Worm (Caenorhabditis elegans) whole organism, L4 larva: ENCODE results near the gene F13E9.11.

Source experiments
- D1046.2 ChIP-seq: fragments of 200-800 bp; sonication (Bioruptor generic); IDR thresholded peaks from 2 replicates; pipeline ENCODE4 v1.3.6; 2022; ENCODE audit warnings: missing genetic modification characterization, missing compliant biosample characterization
- F37D6.2 ChIP-seq: sonication (generic microtip); optimal IDR thresholded peaks from 2 replicates; lab custom pipeline; 2016; ENCODE audit warnings: mild to moderate bottlenecking, missing genetic modification characterization, missing compliant biosample characterization
- F44E2.7 ChIP-seq: fragments of 200-800 bp; sonication (Bioruptor generic); IDR thresholded peaks from 2 replicates; pipeline ENCODE4 v2.1.2; 2022; ENCODE audit warnings: missing genetic modification characterization, missing compliant biosample characterization
- T26A8.4 ChIP-seq: fragments of 200-800 bp; sonication (Bioruptor generic); IDR thresholded peaks from 2 replicates; pipeline ENCODE4 v1.3.6; 2022; ENCODE audit warnings: missing genetic modification characterization, missing compliant biosample characterization
- ZK337.2 ChIP-seq: fragments of 200-800 bp; sonication (Bioruptor generic); IDR thresholded peaks from 2 replicates; pipeline ENCODE4 v1.3.6; 2022; ENCODE audit warnings: missing genetic modification reagents, missing genetic modification characterization, missing compliant biosample characterization
- ZK546.5 ChIP-seq, 2 experiments: sonication (generic microtip); optimal IDR thresholded peaks; 2 replicates each; lab custom pipeline; 2017; ENCODE audit warnings: missing biosample characterization in 2 of 2, missing genetic modification characterization in 2 of 2
- aly-2 ChIP-seq: sonication (generic microtip); optimal IDR thresholded peaks from 2 replicates; lab custom pipeline; 2018; ENCODE audit warnings: missing biosample characterization, missing genetic modification characterization
- ama-1 ChIP-seq: fragments of 150-350 bp; optimal IDR thresholded peaks from 2 replicates; lab custom pipeline; 2014; ENCODE audit warnings: inconsistent platforms, mixed read lengths
- arid-1 ChIP-seq: fragments of 200-800 bp; sonication (Bioruptor generic); conservative IDR thresholded peaks from 2 replicates; pipeline ENCODE4 v1.3.6; 2022; ENCODE audit warnings: missing genetic modification reagents, missing genetic modification characterization, missing compliant biosample characterization
- attf-4 ChIP-seq: sonication (generic microtip); optimal IDR thresholded peaks from 3 replicates; lab custom pipeline; 2017; ENCODE audit warnings: missing biosample characterization, missing genetic modification characterization
- ceh-28 ChIP-seq: fragments of 150-350 bp; optimal IDR thresholded peaks from 2 replicates; lab custom pipeline; 2014; ENCODE audit warnings: missing biosample characterization, missing genetic modification reagents, missing genetic modification characterization
- ceh-32 ChIP-seq: sonication (generic microtip); optimal IDR thresholded peaks from 2 replicates; lab custom pipeline; 2016; ENCODE audit warnings: mild to moderate bottlenecking, missing genetic modification characterization, missing compliant biosample characterization; ENCODE audit not compliant: poor library complexity
- ceh-82 ChIP-seq: sonication (generic microtip); optimal IDR thresholded peaks from 2 replicates; lab custom pipeline; 2017; ENCODE audit warnings: missing biosample characterization, missing genetic modification characterization
- daf-12 ChIP-seq: fragments of 150-350 bp; optimal IDR thresholded peaks from 2 replicates; lab custom pipeline; 2014; ENCODE audit warnings: missing biosample characterization, missing genetic modification reagents, missing genetic modification characterization
- daf-16 ChIP-seq, 3 experiments: sonication (generic microtip); optimal IDR thresholded peaks; 2 replicates each; lab custom pipeline; 2016 to 2017; ENCODE audit warnings: missing genetic modification characterization in 3 of 3, missing genetic modification reagents in 3 of 3, mild to moderate bottlenecking in 2 of 3, missing compliant biosample characterization in 2 of 3, missing biosample characterization in 1 of 3, moderate library complexity in 1 of 3
- daf-19 ChIP-seq: fragments of 200-800 bp; sonication (Bioruptor generic); conservative IDR thresholded peaks from 2 replicates; pipeline ENCODE4 v1.3.6; 2022; ENCODE audit warnings: missing genetic modification characterization, missing compliant biosample characterization
- daf-8 ChIP-seq: fragments of 200-800 bp; sonication (Bioruptor generic); IDR thresholded peaks from 2 replicates; pipeline ENCODE4 v1.3.6; 2022; ENCODE audit warnings: missing genetic modification characterization, missing compliant biosample characterization
- dmd-6 ChIP-seq: fragments of 200-800 bp; sonication (Bioruptor generic); IDR thresholded peaks from 2 replicates; pipeline ENCODE4 v1.3.6; 2022; ENCODE audit warnings: missing genetic modification reagents, missing genetic modification characterization, missing compliant biosample characterization
- dmd-9 ChIP-seq: fragments of 200-800 bp; sonication (Bioruptor generic); IDR thresholded peaks from 2 replicates; pipeline ENCODE4 v1.3.6; 2022; ENCODE audit warnings: missing genetic modification reagents, missing genetic modification characterization, missing compliant biosample characterization
- fkh-10 ChIP-seq: fragments of 150-350 bp; optimal IDR thresholded peaks from 2 replicates; lab custom pipeline; 2014; ENCODE audit warnings: missing biosample characterization, missing genetic modification reagents, missing genetic modification characterization
- gei-8 ChIP-seq: fragments of 200-800 bp; sonication (Bioruptor generic); optimal IDR thresholded peaks from 2 replicates; lab custom pipeline; 2018; ENCODE audit warnings: mild to moderate bottlenecking, missing genetic modification characterization, missing compliant biosample characterization
- hlh-11 ChIP-seq: fragments of 200-800 bp; sonication (Bioruptor generic); optimal IDR thresholded peaks from 2 replicates; lab custom pipeline; 2018; ENCODE audit warnings: mild to moderate bottlenecking, missing genetic modification characterization, missing compliant biosample characterization
- hmg-1.1 ChIP-seq: fragments of 200-800 bp; sonication (Bioruptor generic); IDR thresholded peaks from 2 replicates; pipeline ENCODE4 v1.3.6; 2022; ENCODE audit warnings: missing genetic modification reagents, missing genetic modification characterization, missing compliant biosample characterization
- lsy-2 ChIP-seq, 2 experiments: fragments of 150-350 bp in 1 of 2; sonication (generic microtip) in 1 of 2; optimal IDR thresholded peaks; 2 replicates each; lab custom pipeline; 2014 to 2017; ENCODE audit warnings: missing biosample characterization in 2 of 2, missing genetic modification characterization in 2 of 2
- madf-9 ChIP-seq: fragments of 200-800 bp; sonication (Bioruptor generic); conservative IDR thresholded peaks from 2 replicates; pipeline ENCODE4 v1.3.6; 2022; ENCODE audit warnings: missing genetic modification reagents, missing genetic modification characterization, missing compliant biosample characterization
- mdl-1 ChIP-seq, 2 experiments: fragments of 150-350 bp in 1 of 2; sonication (generic microtip) in 1 of 2; optimal IDR thresholded peaks; 2 replicates each; lab custom pipeline; 2014 to 2017; ENCODE audit warnings: missing biosample characterization in 2 of 2, missing genetic modification characterization in 2 of 2
- mep-1 ChIP-seq: fragments of 150-350 bp; sonication (generic microtip); optimal IDR thresholded peaks from 3 replicates; lab custom pipeline; 2014; ENCODE audit warnings: missing biosample characterization, missing genetic modification characterization
- mxl-3 ChIP-seq: fragments of 200-800 bp; sonication (Bioruptor generic); optimal IDR thresholded peaks from 2 replicates; lab custom pipeline; 2018; ENCODE audit warnings: mild to moderate bottlenecking, missing genetic modification characterization, missing compliant biosample characterization
- nhr-10 ChIP-seq: fragments of 150-350 bp; optimal IDR thresholded peaks from 2 replicates; lab custom pipeline; 2014; ENCODE audit warnings: missing biosample characterization, missing genetic modification characterization
- nhr-102 ChIP-seq: sonication (generic microtip); optimal IDR thresholded peaks from 2 replicates; lab custom pipeline; 2016; ENCODE audit warnings: mild to moderate bottlenecking, missing genetic modification characterization, moderate library complexity, missing compliant biosample characterization
- nhr-11 ChIP-seq: fragments of 150-350 bp; optimal IDR thresholded peaks from 2 replicates; lab custom pipeline; 2014; ENCODE audit warnings: missing biosample characterization, missing genetic modification characterization
- nhr-25 ChIP-seq: sonication (generic microtip); optimal IDR thresholded peaks from 2 replicates; lab custom pipeline; 2017; ENCODE audit warnings: missing genetic modification characterization, mild to moderate bottlenecking, missing compliant biosample characterization, antibody characterized with exemption, moderate library complexity, borderline replicate concordance; ENCODE audit not compliant: insufficient read depth
- nhr-28 ChIP-seq: fragments of 150-350 bp; optimal IDR thresholded peaks from 2 replicates; lab custom pipeline; 2014; ENCODE audit warnings: missing biosample characterization, missing genetic modification characterization
- nhr-48 ChIP-seq: sonication (generic microtip); optimal IDR thresholded peaks from 2 replicates; lab custom pipeline; 2016; ENCODE audit warnings: mild to moderate bottlenecking, missing genetic modification characterization, missing compliant biosample characterization
- nhr-6 ChIP-seq: fragments of 150-350 bp; optimal IDR thresholded peaks from 2 replicates; lab custom pipeline; 2014; ENCODE audit warnings: missing biosample characterization, missing genetic modification characterization
- nhr-77 ChIP-seq: fragments of 150-350 bp; optimal IDR thresholded peaks from 2 replicates; lab custom pipeline; 2014; ENCODE audit warnings: missing biosample characterization, missing genetic modification characterization
- pha-4 ChIP-seq, 2 experiments: fragments of 150-350 bp in 1 of 2; fragments of 200-800 bp in 1 of 2; sonication (Bioruptor generic) in 1 of 2; IDR thresholded peaks in 1 of 2; optimal IDR thresholded peaks in 1 of 2; 2 replicates each; pipeline versions ENCODE4 v1.3.6 to Lab custom; 2014 to 2022; ENCODE audit warnings: missing genetic modification characterization in 2 of 2, missing genetic modification reagents in 2 of 2, missing biosample characterization in 1 of 2, missing compliant biosample characterization in 1 of 2
- php-3 ChIP-seq: fragments of 200-800 bp; sonication (Bioruptor generic); IDR thresholded peaks from 2 replicates; pipeline ENCODE4 v1.3.6; 2022; ENCODE audit warnings: missing genetic modification reagents, missing genetic modification characterization, missing compliant biosample characterization
- pqm-1 ChIP-seq: sonication (generic microtip); optimal IDR thresholded peaks from 2 replicates; lab custom pipeline; 2017; ENCODE audit warnings: missing biosample characterization, missing genetic modification characterization
- rbr-2 ChIP-seq: sonication (generic microtip); optimal IDR thresholded peaks from 2 replicates; lab custom pipeline; 2016; ENCODE audit warnings: missing genotype, missing genetic modification characterization, missing compliant biosample characterization
- skn-1 ChIP-seq: fragments of 150-350 bp; optimal IDR thresholded peaks from 2 replicates; lab custom pipeline; 2014; ENCODE audit warnings: missing biosample characterization, missing genetic modification characterization
- snpc-1.2 ChIP-seq: fragments of 200-800 bp; sonication (Bioruptor generic); IDR thresholded peaks from 2 replicates; pipeline ENCODE4 v1.3.6; 2022; ENCODE audit warnings: missing genetic modification reagents, missing genetic modification characterization, missing compliant biosample characterization
- vab-7 ChIP-seq: fragments of 200-800 bp; sonication (Bioruptor generic); IDR thresholded peaks from 2 replicates; pipeline ENCODE4 v1.3.6; 2022; ENCODE audit warnings: missing genetic modification reagents, missing genetic modification characterization, missing compliant biosample characterization
- ztf-7 ChIP-seq: fragments of 150-350 bp; optimal IDR thresholded peaks from 2 replicates; lab custom pipeline; 2014; ENCODE audit warnings: missing biosample characterization, missing genetic modification characterization

F13E9.11 gene

DNA sequence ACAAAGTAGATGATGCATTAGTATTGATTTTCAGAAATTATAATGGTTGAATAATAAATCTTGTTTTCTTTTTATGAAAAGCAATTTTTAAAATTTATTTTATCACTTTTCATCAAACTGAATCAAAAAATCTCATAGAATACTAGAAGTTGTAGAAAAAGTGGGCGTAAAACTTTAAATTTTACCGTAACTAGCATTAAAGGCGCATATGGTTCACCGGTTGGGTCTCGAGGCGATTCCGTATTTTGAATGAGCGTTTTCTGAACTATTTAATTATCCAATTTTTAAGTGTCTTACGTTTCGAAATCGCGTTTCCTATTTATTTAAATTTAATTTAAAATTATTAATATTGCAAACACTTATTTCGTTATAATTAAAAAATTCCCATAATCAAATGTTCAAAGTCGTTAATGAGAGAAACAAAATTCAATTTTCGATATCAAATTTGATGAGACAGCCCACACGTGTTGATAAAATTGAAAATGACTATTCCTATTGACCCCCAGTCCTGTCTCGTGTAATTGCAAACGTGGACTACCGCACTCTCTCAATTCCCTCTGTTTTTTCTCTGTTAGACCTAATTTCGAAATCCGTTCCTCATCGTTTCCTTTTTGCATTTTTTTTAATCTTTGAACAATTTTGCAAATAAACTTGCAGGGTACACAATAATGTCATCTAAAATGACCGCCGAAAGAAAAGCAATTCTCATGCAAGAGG, 10.5 kb downstream of the F13E9.11 start, which contains the start of the genes T11G6.2 and hars-1 (continued):
- TF ChIP-seq attf-4 (no peak), snpc-1.2 (no peak), php-3 (no peak), daf-8 (no peak), ceh-32 (tag; lab: Kevin White, UChicago) (no peak), lsy-2 (tag; optimal IDR thresholded peaks at IDR 0.05; lab: Kevin White, UChicago) (peak in 1 of 2 experiments; percentile 40), nhr-77 (tag; lab: Kevin White, UChicago) (peak; percentile 74), mep-1 (tag; lab: Kevin White, UChicago) (peak; percentile 34), aly-2 (no peak), vab-7 (GFP tag; lab: Robert Waterston, UW) (no peak), rbr-2 (tag; lab: Kevin White, UChicago) (no peak), hlh-11 (peak; percentile 52), madf-9 (no peak), mxl-3 (peak; percentile 98), daf-19 (GFP tag; lab: Robert Waterston, UW) (no peak), nhr-48 (no peak), nhr-102 (no peak), F37D6.2 (tag; lab: Kevin White, UChicago) (no peak), nhr-25 (tag; lab: Kevin White, UChicago) (no peak), daf-16 (GFP tag; optimal IDR thresholded peaks at IDR 0.05; lab: Kevin White, UChicago) (no peak), daf-16 (tag; optimal IDR thresholded peaks at IDR 0.05; lab: Kevin White, UChicago) (peak; percentile 84), daf-12 (tag; lab: Kevin White, UChicago) (no peak), dmd-6 (GFP tag; lab: Robert Waterston, UW) (peak; percentile 71; the same call in 1 of the 2 replicates), ceh-28 (tag; lab: Kevin White, UChicago) (no peak), nhr-28 (tag; lab: Kevin White, UChicago) (peak; percentile 76), nhr-10 (tag; lab: Kevin White, UChicago) (no peak), pha-4 (GFP tag; IDR thresholded peaks at IDR 0.05; lab: Robert Waterston, UW) (no peak), pha-4 (tag; optimal IDR thresholded peaks at IDR 0.05; lab: Kevin White, UChicago) (no peak), ama-1 (no peak), mdl-1 (tag; optimal IDR thresholded peaks at IDR 0.05; lab: Kevin White, UChicago) (peak in 1 of 2 experiments; percentile 81), fkh-10 (no peak), ceh-82 (tag; lab: Kevin White, UChicago) (no peak), nhr-11 (tag; lab: Kevin White, UChicago) (no peak), skn-1 (tag; lab: Kevin White, UChicago) (no peak), ZK337.2 (GFP tag; lab: Robert Waterston, UW) (no peak), T26A8.4 (no peak), arid-1 (no peak), ZK546.5 (tag; optimal IDR thresholded peaks at IDR 0.05; lab: Kevin White, UChicago) (no peak), hmg-1.1 (GFP tag; lab: Robert Waterston, UW) (no peak), gei-8 (GFP tag; lab: Kevin White, UChicago) (no peak), dmd-9 (GFP tag; lab: Robert Waterston, UW) (no peak), D1046.2 (GFP tag; lab: Robert Waterston, UW) (no peak), nhr-6 (tag; lab: Kevin White, UChicago) (peak; percentile 24), pqm-1 (peak; percentile 76), ztf-7 (no peak), F44E2.7 (no peak)
